Worm (Caenorhabditis elegans): ENCODE measurements around the gene K01A6.4.

DNA sequence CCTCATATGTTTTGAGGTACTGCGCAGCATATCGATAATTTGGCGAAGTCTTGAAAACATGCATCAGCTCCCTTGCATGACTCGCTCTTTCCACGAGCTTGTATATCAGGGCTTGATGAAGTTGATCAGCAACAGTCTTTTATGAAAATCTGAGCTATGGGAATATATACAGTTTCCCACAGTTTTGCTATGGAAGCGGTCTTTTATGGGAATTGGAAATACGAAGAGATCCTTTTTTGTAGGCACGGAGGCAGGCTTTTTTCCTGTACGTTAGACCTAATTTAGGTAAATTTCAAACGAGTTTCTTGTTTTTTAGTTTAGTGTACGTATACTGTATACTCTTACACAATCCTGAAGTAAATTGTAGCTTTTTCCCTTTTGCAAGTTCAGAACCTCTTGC is 15.8 kb upstream of the K01A6.4 start, which contains the start of gene T12A7.9:
- TF ChIP-seq him-1 (tag; optimal IDR thresholded peaks at IDR 0.05) (peak; percentile 77), W03F9.2 (tag; optimal IDR thresholded peaks at IDR 0.05) (no peak), dao-5 (tag; optimal IDR thresholded peaks at IDR 0.05) (no peak)
